Worm (Caenorhabditis elegans): Measurements from ENCODE around the gene C24H10.2.

C24H10.2 gene

ce11 chrX:5085465-5085864, 21.1 kb downstream of the C24H10.2 start (continued):
- TF ChIP-seq hlh-15 (tag; optimal IDR thresholded peaks at IDR 0.05): peak; percentile 88
- TF ChIP-seq C08G9.2 (tag; optimal IDR thresholded peaks at IDR 0.05): peak; percentile 88
- TF ChIP-seq T23F11.4 (GFP tag; optimal IDR thresholded peaks at IDR 0.05): peak; percentile 97
- peak; percentile 94 for TF ChIP-seq unc-3 (GFP tag; conservative IDR thresholded peaks at IDR 0.05)
- peak; percentile 90 for TF ChIP-seq unc-3 (tag; optimal IDR thresholded peaks at IDR 0.05)
- TF ChIP-seq eyg-1 (tag; optimal IDR thresholded peaks at IDR 0.05): peak; percentile 88
- TF ChIP-seq ets-4 (tag; optimal IDR thresholded peaks at IDR 0.05): peak; percentile 57
- TF ChIP-seq che-1 (tag; optimal IDR thresholded peaks at IDR 0.05): peak; percentile 92
- TF ChIP-seq pat-9 (tag; optimal IDR thresholded peaks at IDR 0.05): peak; percentile 94
- TF ChIP-seq fax-1 (tag; optimal IDR thresholded peaks at IDR 0.05): peak; percentile 92
- peak; percentile 85 for TF ChIP-seq zip-5 (tag; optimal IDR thresholded peaks at IDR 0.05)
- peak; percentile 23 for TF ChIP-seq unc-55 (GFP tag; optimal IDR thresholded peaks at IDR 0.05)
- TF ChIP-seq pros-1 (tag; optimal IDR thresholded peaks at IDR 0.05): peak; percentile 70
- peak; percentile 91 for TF ChIP-seq sdc-2 (tag; optimal IDR thresholded peaks at IDR 0.05)
- TF ChIP-seq F13H6.1 (tag; optimal IDR thresholded peaks at IDR 0.05): peak; percentile 96
- TF ChIP-seq hlh-30 (tag; optimal IDR thresholded peaks at IDR 0.05; ENCODE audit: insufficient read depth): peak; percentile 68
- peak; percentile 54 for TF ChIP-seq mec-3 (tag; optimal IDR thresholded peaks at IDR 0.05; ENCODE audit: borderline replicate concordance)
- peak; percentile 83 for TF ChIP-seq ceh-9 (tag; optimal IDR thresholded peaks at IDR 0.05)
- peak; percentile 91 for TF ChIP-seq lim-6 (tag; optimal IDR thresholded peaks at IDR 0.05)
- TF ChIP-seq ref-2 (tag; optimal IDR thresholded peaks at IDR 0.05): peak; percentile 94
- peak; percentile 96 for TF ChIP-seq ceh-34 (tag; optimal IDR thresholded peaks at IDR 0.05)
- TF ChIP-seq C38D4.7 (GFP tag; optimal IDR thresholded peaks at IDR 0.05): peak; percentile 91
- peak; percentile 76 for TF ChIP-seq pqm-1 (tag; optimal IDR thresholded peaks at IDR 0.05)
- peak; percentile 92 for TF ChIP-seq unc-42 (tag; optimal IDR thresholded peaks at IDR 0.05)
- no peak for TF ChIP-seq ceh-22 (tag; optimal IDR thresholded peaks at IDR 0.05)
- TF ChIP-seq ceh-24 (tag; optimal IDR thresholded peaks at IDR 0.05): peak; percentile 87

DNA sequence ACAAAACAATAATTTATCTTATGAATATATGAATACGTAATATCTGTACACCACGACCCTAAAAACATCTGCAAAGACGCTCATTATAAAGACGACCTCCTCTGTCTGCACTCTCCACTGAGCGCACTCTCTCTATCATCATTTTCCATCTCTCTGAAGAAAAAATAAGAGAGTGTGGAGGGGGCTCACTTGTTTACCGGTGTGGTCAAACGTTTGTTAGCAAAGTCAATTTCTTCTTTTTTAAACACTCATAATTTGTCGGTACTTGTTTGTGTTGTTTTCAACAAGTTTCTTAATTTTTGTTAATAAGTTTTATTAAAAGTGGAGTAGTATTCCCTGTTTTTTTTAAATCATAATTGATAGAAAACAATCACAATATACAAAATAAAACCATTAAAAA, 21.8 kb downstream of the C24H10.2 start:
- TF ChIP-seq C08G9.2 (tag; optimal IDR thresholded peaks at IDR 0.05) (no peak), pat-9 (tag; optimal IDR thresholded peaks at IDR 0.05) (no peak), ceh-2 (tag; optimal IDR thresholded peaks at IDR 0.05) (no peak), lin-11 (tag; optimal IDR thresholded peaks at IDR 0.05) (no peak)

- TF ChIP-seq che-1 (tag; optimal IDR thresholded peaks at IDR 0.05) (no peak), T23F11.4 (GFP tag; optimal IDR thresholded peaks at IDR 0.05) (no peak), ceh-14 (tag; optimal IDR thresholded peaks at IDR 0.05) (no peak), ceh-34 (tag; optimal IDR thresholded peaks at IDR 0.05) (no peak)
Observed at ce11 chrX:5087366-5087891, 23.0 kb downstream of the C24H10.2 start, which contains the start of gene pnk-4. Gene pnk-4, plus strand, starts transcription at chrX:5087841.

ce11 chrX:5093997-5094396, 29.6 kb downstream of the C24H10.2 start:
- TF ChIP-seq hlh-6 (tag; optimal IDR thresholded peaks at IDR 0.05) (no peak), F13H6.1 (tag; optimal IDR thresholded peaks at IDR 0.05) (no peak), ceh-48 (tag; optimal IDR thresholded peaks at IDR 0.05) (no peak), sox-2 (GFP tag; IDR thresholded peaks at IDR 0.05) (no peak), ref-2 (tag; optimal IDR thresholded peaks at IDR 0.05) (no peak), sox-4 (tag; optimal IDR thresholded peaks at IDR 0.05) (no peak), unc-86 (tag; optimal IDR thresholded peaks at IDR 0.05) (no peak), ttx-3 (tag; optimal IDR thresholded peaks at IDR 0.05) (no peak), elt-4 (tag; optimal IDR thresholded peaks at IDR 0.05) (no peak), ceh-34 (tag; optimal IDR thresholded peaks at IDR 0.05) (no peak), tbx-7 (tag; optimal IDR thresholded peaks at IDR 0.05) (no peak), tbx-2 (tag; optimal IDR thresholded peaks at IDR 0.05) (no peak), unc-3 (GFP tag; conservative IDR thresholded peaks at IDR 0.05) (no peak), unc-3 (tag; optimal IDR thresholded peaks at IDR 0.05) (no peak), che-1 (tag; optimal IDR thresholded peaks at IDR 0.05) (no peak), rnt-1 (tag; optimal IDR thresholded peaks at IDR 0.05) (no peak), elt-2 (tag; optimal IDR thresholded peaks at IDR 0.05) (no peak), dve-1 (tag; optimal IDR thresholded peaks at IDR 0.05) (no peak)

Measured in whole organism, late embryonic.